Worm (Caenorhabditis elegans): Measurements from ENCODE around the gene Y41C4A.32.

Gene Y41C4A.32

DNA sequence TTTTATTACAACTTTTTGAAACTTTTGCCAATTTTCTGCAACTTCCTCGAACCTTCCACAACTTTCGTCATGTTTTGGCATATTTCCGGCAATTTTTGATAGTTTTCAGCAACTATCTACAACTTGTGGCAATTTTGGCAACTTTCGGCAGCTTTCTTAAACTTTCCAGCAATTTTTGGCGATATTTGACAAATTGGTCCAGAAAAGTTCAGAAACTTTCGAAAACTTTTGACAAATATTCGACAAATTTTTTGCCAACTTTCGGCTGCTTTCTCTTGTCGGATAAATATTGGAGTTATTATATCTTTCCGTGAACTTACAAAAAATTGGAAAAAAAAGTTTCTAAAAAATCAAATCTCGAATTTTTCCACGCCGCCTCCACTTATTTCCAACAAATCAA lies 8.8 kb downstream of the Y41C4A.32 start, which contains the start of gene Y41C4A.18:
Y41C4A.18 (plus strand) TSS at position 301 of the 400 bp plus-strand sequence.
- TF ChIP-seq unc-62 (GFP tag; optimal IDR thresholded peaks at IDR 0.05) (no peak), swsn-7 (tag; optimal IDR thresholded peaks at IDR 0.05) (no peak), hpl-2 (GFP tag; optimal IDR thresholded peaks at IDR 0.05) (no peak), pag-3 (tag; optimal IDR thresholded peaks at IDR 0.05; ENCODE audit: borderline replicate concordance, insufficient read depth) (no peak), ceh-82 (tag; optimal IDR thresholded peaks at IDR 0.05) (no peak), alr-1 (tag; optimal IDR thresholded peaks at IDR 0.05; ENCODE audit: borderline replicate concordance) (no peak), fkh-8 (tag; optimal IDR thresholded peaks at IDR 0.05) (no peak)

DNA sequence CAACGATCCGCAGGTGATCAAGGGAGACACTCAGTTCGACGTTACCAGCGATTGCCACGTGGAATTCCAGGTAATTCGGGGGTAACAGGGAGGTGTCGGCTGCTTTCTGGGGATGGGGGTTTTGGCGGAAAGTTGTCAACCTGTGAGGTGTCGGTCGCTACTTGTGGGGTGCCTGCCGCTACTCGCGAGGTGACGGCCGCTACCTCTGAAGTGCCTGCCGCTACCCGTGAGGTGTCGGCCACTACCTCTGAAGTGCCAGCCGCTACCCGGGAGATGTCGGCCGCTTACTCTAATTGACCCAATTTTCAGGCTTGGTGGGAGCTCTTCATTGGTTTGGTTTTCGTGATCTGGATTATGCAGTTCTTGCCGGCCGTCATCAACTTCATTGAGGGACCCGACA lies 9.3 kb downstream of the Y41C4A.32 start:
- TF ChIP-seq skn-1 (tag; optimal IDR thresholded peaks at IDR 0.05) (no peak), efl-3 (GFP tag; optimal IDR thresholded peaks at IDR 0.05) (no peak), efl-1 (optimal IDR thresholded peaks at IDR 0.05) (no peak), efl-1 (GFP tag; optimal IDR thresholded peaks at IDR 0.05 in 1 of 2) (peak in 1 of 2 experiments; percentile 65), lin-39 (tag; optimal IDR thresholded peaks at IDR 0.05) (no peak)

DNA sequence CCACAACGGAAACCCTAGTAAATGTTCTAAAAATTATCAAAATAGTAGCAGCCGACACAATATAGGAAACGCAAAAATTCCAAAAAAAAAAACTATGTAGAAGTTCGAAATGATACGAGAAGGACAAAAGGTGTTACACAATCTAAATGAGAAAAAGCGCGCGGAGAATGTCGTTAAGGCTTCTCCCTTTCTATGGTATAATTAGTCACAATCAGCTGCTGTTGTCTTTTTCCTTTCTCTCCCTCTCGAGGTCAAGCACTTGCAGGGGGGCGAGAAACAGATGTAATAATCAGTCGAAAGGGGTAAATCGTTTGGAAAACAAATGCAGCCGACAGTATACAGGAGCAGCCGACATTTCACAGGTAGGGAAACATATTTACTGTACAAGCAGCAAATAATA lies 10.0 kb downstream of the Y41C4A.32 start:
- TF ChIP-seq efl-1 (optimal IDR thresholded peaks at IDR 0.05), result no peak
- peak in 1 of 2 experiments; percentile 69 for TF ChIP-seq efl-1 (GFP tag; optimal IDR thresholded peaks at IDR 0.05 in 1 of 2)
- peak; percentile 56 for TF ChIP-seq blmp-1 (tag; optimal IDR thresholded peaks at IDR 0.05)
- no peak for TF ChIP-seq mab-9 (GFP tag; IDR thresholded peaks at IDR 0.05)
- TF ChIP-seq sptf-1 (tag; optimal IDR thresholded peaks at IDR 0.05), result no peak

DNA sequence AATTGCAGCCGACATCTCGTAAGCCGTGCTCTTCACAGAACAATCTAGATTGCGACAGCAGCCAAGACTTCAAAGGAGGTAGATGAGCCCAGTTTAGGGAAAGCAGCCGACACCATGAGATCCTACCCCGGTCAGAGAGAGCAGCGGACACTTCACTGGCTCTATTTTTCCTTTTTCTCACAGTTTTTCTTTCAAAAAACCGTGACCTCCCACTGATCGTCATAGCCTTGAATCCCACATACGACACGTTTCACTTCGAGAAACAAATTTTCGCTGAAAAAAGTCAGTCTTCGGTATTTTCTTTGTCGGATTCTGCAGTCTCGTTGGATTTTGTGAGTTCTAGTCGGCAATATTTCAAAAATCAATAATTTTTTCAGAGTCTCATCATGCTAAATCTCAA lies 10.6 kb downstream of the Y41C4A.32 start, which contains the start of gene Y41C4A.21:
Y41C4A.21 (plus strand) TSS at position 301 of the 400 bp plus-strand sequence.
- TF ChIP-seq dsc-1 (tag; optimal IDR thresholded peaks at IDR 0.05), result no peak
- TF ChIP-seq ceh-82 (tag; optimal IDR thresholded peaks at IDR 0.05), result no peak
- no peak for TF ChIP-seq lin-39 (tag; optimal IDR thresholded peaks at IDR 0.05)
- no peak for TF ChIP-seq lir-3 (tag; optimal IDR thresholded peaks at IDR 0.05; ENCODE audit: poor library complexity)
- TF ChIP-seq hlh-4 (tag; optimal IDR thresholded peaks at IDR 0.05), result no peak

DNA sequence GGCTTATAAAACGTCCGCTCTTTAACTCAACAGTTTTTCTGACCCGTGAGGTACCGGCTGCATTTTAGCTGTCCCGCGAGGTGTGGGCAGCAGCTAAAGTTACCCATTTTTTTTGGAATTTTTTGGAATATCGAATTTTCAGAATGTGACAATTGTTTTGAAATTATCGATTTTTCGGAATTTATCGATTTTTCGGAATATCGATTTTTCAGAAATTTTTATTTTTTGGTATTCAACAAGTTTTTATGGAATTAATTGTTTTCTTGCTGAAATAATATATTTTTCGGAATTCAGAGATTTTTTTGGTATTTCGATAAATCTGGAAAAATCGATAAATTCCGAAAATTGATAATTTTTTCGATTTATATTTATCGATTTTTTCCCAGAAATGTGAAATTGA lies 11.4 kb downstream of the Y41C4A.32 start:
- TF ChIP-seq fkh-10 (GFP tag; optimal IDR thresholded peaks at IDR 0.05), result no peak
- TF ChIP-seq ceh-82 (tag; optimal IDR thresholded peaks at IDR 0.05), result no peak
- no peak for TF ChIP-seq F16B12.6 (tag; optimal IDR thresholded peaks at IDR 0.05)
- no peak for TF ChIP-seq mab-9 (GFP tag; IDR thresholded peaks at IDR 0.05)
- no peak for TF ChIP-seq hpl-2 (GFP tag; optimal IDR thresholded peaks at IDR 0.05)
- TF ChIP-seq fkh-4 (tag; optimal IDR thresholded peaks at IDR 0.05; ENCODE audit: borderline replicate concordance), result no peak
- no peak for TF ChIP-seq rnt-1 (tag; optimal IDR thresholded peaks at IDR 0.05)
- no peak for TF ChIP-seq dpl-1 (GFP tag; optimal IDR thresholded peaks at IDR 0.05)
- no peak for TF ChIP-seq vab-15 (tag; optimal IDR thresholded peaks at IDR 0.05)
- TF ChIP-seq nhr-71 (tag; optimal IDR thresholded peaks at IDR 0.05), result no peak
- no peak for TF ChIP-seq mef-2 (tag; optimal IDR thresholded peaks at IDR 0.05)
- no peak for TF ChIP-seq nhr-20 (tag; optimal IDR thresholded peaks at IDR 0.05)
- no peak for TF ChIP-seq snu-23 (GFP tag; optimal IDR thresholded peaks at IDR 0.05)
- TF ChIP-seq ceh-8 (GFP tag; optimal IDR thresholded peaks at IDR 0.05), result no peak
- no peak for TF ChIP-seq pqm-1 (tag; optimal IDR thresholded peaks at IDR 0.05)
- TF ChIP-seq lsy-2 (tag; optimal IDR thresholded peaks at IDR 0.05), result no peak
- no peak for TF ChIP-seq lin-39 (tag; optimal IDR thresholded peaks at IDR 0.05)
- no peak for TF ChIP-seq mep-1 (tag; optimal IDR thresholded peaks at IDR 0.05)
- TF ChIP-seq dsc-1 (tag; optimal IDR thresholded peaks at IDR 0.05), result no peak
- no peak for TF ChIP-seq nhr-47 (tag; optimal IDR thresholded peaks at IDR 0.05)

Data from whole organism, L1 larva.